Worm (Caenorhabditis elegans) whole organism, early embryonic: Measurements from ENCODE around the gene F53A10.2.

Experiments used
- ama-1 ChIP-seq: fragments of 150-350 bp; optimal IDR thresholded peaks from 2 replicates; lab custom pipeline; 2014
- hmg-4 ChIP-seq: fragments of 200-800 bp; sonication (Bioruptor generic); optimal IDR thresholded peaks from 2 replicates; lab custom pipeline; 2018; ENCODE audit warnings: mild to moderate bottlenecking, missing genetic modification characterization, missing compliant biosample characterization
- hnd-1 ChIP-seq: sonication (generic microtip); optimal IDR thresholded peaks from 2 replicates; lab custom pipeline; 2016; ENCODE audit warnings: missing genetic modification characterization, missing compliant biosample characterization
- pes-1 ChIP-seq: fragments of 200-800 bp; sonication (Bioruptor generic); IDR thresholded peaks from 2 replicates; pipeline ENCODE4 v1.3.6; 2022; ENCODE audit warnings: missing genetic modification reagents, missing genetic modification characterization, missing compliant biosample characterization
- sea-1 ChIP-seq: fragments of 200-800 bp; sonication (Bioruptor generic); conservative IDR thresholded peaks from 2 replicates; pipeline ENCODE4 v1.3.6; 2022; ENCODE audit warnings: missing genetic modification characterization, missing compliant biosample characterization
- tbx-37 ChIP-seq: fragments of 200-800 bp; sonication (Bioruptor generic); conservative IDR thresholded peaks from 2 replicates; pipeline ENCODE4 v1.3.6; 2022; ENCODE audit warnings: missing genetic modification reagents, missing genetic modification characterization, missing compliant biosample characterization

- no peak for TF ChIP-seq pes-1 (GFP tag; lab: Robert Waterston, UW)
- no peak for TF ChIP-seq sea-1 (GFP tag; lab: Robert Waterston, UW)
- no peak for TF ChIP-seq hmg-4
- no peak for TF ChIP-seq tbx-37 (GFP tag; lab: Robert Waterston, UW)
- no peak for TF ChIP-seq hnd-1 (tag; lab: Kevin White, UChicago)
- TF ChIP-seq ama-1 (lab: Kevin White, UChicago) = no peak
Observed at ce11 chrII:1159718-1160117, 37.5 kb upstream of the F53A10.2 start.
